Fruit fly (Drosophila melanogaster): ENCODE data around the gene CG7296.

The CG7296 gene

DNA sequence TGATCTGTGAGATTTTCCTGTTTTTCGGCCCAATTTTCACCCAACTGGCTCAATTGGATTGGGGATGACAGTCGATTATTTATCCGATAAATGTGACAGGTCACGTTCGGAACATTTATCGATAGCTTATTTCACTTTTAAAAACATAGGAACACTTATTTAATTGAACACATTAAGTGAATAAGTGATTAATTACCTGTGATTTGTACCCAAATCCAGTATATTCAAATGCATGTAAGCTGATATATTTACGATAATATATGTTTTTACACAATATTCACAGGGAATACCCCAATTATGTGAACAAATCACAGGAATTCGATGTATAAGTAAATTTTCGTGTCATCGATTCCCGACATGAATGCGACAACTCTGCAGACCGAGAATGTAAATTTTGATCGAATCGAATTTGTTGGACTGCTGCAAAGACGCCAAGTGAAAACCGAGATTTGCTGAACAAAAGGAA is 45.5 kb upstream of the CG7296 start, which contains the start of the genes EMC3 and Dpy-30L1 (continued):
- TF ChIP-seq Lpt (GFP tag; optimal IDR thresholded peaks at IDR 0.05) (no peak), Sox14 (GFP tag; optimal IDR thresholded peaks at IDR 0.05) (peak; percentile 35), CG6276 (GFP tag; optimal IDR thresholded peaks at IDR 0.05) (no peak), Eip75B (GFP tag; optimal IDR thresholded peaks at IDR 0.05) (peak; percentile 47), acj6 (GFP tag; optimal IDR thresholded peaks at IDR 0.05) (no peak), Eip93F (GFP tag; optimal IDR thresholded peaks at IDR 0.05) (no peak), fkh (GFP tag; optimal IDR thresholded peaks at IDR 0.05) (no peak), CG8632 (GFP tag; optimal IDR thresholded peaks at IDR 0.05) (no peak), Hr38 (GFP tag; optimal IDR thresholded peaks at IDR 0.05) (no peak), CG6792 (GFP tag; optimal IDR thresholded peaks at IDR 0.05) (no peak), Sox102F (GFP tag; optimal IDR thresholded peaks at IDR 0.05) (no peak), CG3032 (tag; optimal IDR thresholded peaks at IDR 0.05) (peak; percentile 58), CG34406 (GFP tag; optimal IDR thresholded peaks at IDR 0.05) (no peak), spab (GFP tag; optimal IDR thresholded peaks at IDR 0.05) (no peak), fd85E (GFP tag; optimal IDR thresholded peaks at IDR 0.05) (no peak), CG11902 (GFP tag; optimal IDR thresholded peaks at IDR 0.05) (no peak), net (GFP tag; optimal IDR thresholded peaks at IDR 0.05) (no peak), CG11762 (GFP tag; optimal IDR thresholded peaks at IDR 0.05; ENCODE audit: insufficient read depth) (peak; percentile 19), Sox15 (GFP tag; optimal IDR thresholded peaks at IDR 0.05) (no peak), CG9139 (GFP tag; optimal IDR thresholded peaks at IDR 0.05) (no peak), Eip78C (GFP tag) (peak; percentile 81), ss (GFP tag; optimal IDR thresholded peaks at IDR 0.05) (no peak), CG8119 (GFP tag; IDR thresholded peaks at IDR 0.05) (no peak; the same call in 2 of the 3 replicates), topi (GFP tag; optimal IDR thresholded peaks at IDR 0.05) (peak; percentile 50)

dm6 chr2L:10729955-10730354 is 43.1 kb upstream of the CG7296 start, which contains the start of gene CG17118:
Gene CG17118 (plus strand): TSS chr2L:10730255.
- TF ChIP-seq Eip78C (GFP tag) (no peak), eg (GFP tag; IDR thresholded peaks at IDR 0.05) (no peak)

- no peak for TF ChIP-seq lz (GFP tag; optimal IDR thresholded peaks at IDR 0.05)
- no peak for TF ChIP-seq achi (GFP tag; optimal IDR thresholded peaks at IDR 0.05)
- no peak for TF ChIP-seq CG6792 (GFP tag; optimal IDR thresholded peaks at IDR 0.05)
- TF ChIP-seq CG8632 (GFP tag; optimal IDR thresholded peaks at IDR 0.05), result no peak
- no peak for TF ChIP-seq topi (GFP tag; optimal IDR thresholded peaks at IDR 0.05)
- TF ChIP-seq Sox102F (GFP tag; optimal IDR thresholded peaks at IDR 0.05), result no peak
- TF ChIP-seq CG31627 (GFP tag; optimal IDR thresholded peaks at IDR 0.05), result no peak
- no peak for TF ChIP-seq Lpt (GFP tag; optimal IDR thresholded peaks at IDR 0.05)
- no peak for TF ChIP-seq cyc (GFP tag; optimal IDR thresholded peaks at IDR 0.05)
Measured at dm6 chr2L:10728751-10729150, 41.9 kb upstream of the CG7296 start, which contains the start of gene CG6443. Gene CG6443 (plus strand): TSS chr2L:10728978.

- TF ChIP-seq cyc (GFP tag; optimal IDR thresholded peaks at IDR 0.05) (no peak), CG6276 (GFP tag; optimal IDR thresholded peaks at IDR 0.05) (no peak), CG6792 (GFP tag; optimal IDR thresholded peaks at IDR 0.05) (no peak), Hr39 (GFP tag; optimal IDR thresholded peaks at IDR 0.05) (no peak), CG8319 (GFP tag; optimal IDR thresholded peaks at IDR 0.05) (no peak), Blimp-1 (GFP tag; optimal IDR thresholded peaks at IDR 0.05) (no peak), ss (GFP tag; optimal IDR thresholded peaks at IDR 0.05) (no peak), fd59A (GFP tag; optimal IDR thresholded peaks at IDR 0.05) (no peak), CG10669 (GFP tag; optimal IDR thresholded peaks at IDR 0.05) (no peak), CG8632 (GFP tag; optimal IDR thresholded peaks at IDR 0.05) (no peak), fkh (GFP tag; optimal IDR thresholded peaks at IDR 0.05) (no peak), CG11762 (GFP tag; optimal IDR thresholded peaks at IDR 0.05; ENCODE audit: insufficient read depth) (no peak), Ets21C (GFP tag; optimal IDR thresholded peaks at IDR 0.05) (no peak), Sox102F (GFP tag; optimal IDR thresholded peaks at IDR 0.05) (no peak), svp (GFP tag) (no peak), salr (GFP tag; optimal IDR thresholded peaks at IDR 0.05) (no peak), Eip93F (GFP tag; optimal IDR thresholded peaks at IDR 0.05) (no peak)
Measured at dm6 chr2L:10723903-10724302, 37.0 kb upstream of the CG7296 start, which contains the start of gene CG6431. Gene CG6431 (plus strand): TSS chr2L:10724203.
